Worm (Caenorhabditis elegans) whole organism, early embryonic: ENCODE data around the gene sto-4.

ENCODE experiments used
- B0310.2 ChIP-seq: sonication (generic microtip); optimal IDR thresholded peaks from 2 replicates; lab custom pipeline; 2016; ENCODE audit warnings: mild to moderate bottlenecking, missing genetic modification characterization, missing compliant biosample characterization
- F13C5.2 ChIP-seq: sonication (generic microtip); optimal IDR thresholded peaks from 2 replicates; lab custom pipeline; 2017; ENCODE audit warnings: mild to moderate bottlenecking, missing genetic modification characterization, inconsistent platforms, missing compliant biosample characterization
- aly-1 ChIP-seq: sonication (generic microtip); optimal IDR thresholded peaks from 2 replicates; lab custom pipeline; 2016; ENCODE audit warnings: missing genetic modification characterization, missing compliant biosample characterization
- ama-1 ChIP-seq: fragments of 150-350 bp; optimal IDR thresholded peaks from 2 replicates; lab custom pipeline; 2014
- ceh-13 ChIP-seq: fragments of 200-800 bp; sonication (Bioruptor generic); optimal IDR thresholded peaks from 2 replicates; lab custom pipeline; 2018; ENCODE audit warnings: mild to moderate bottlenecking, missing genetic modification characterization, missing compliant biosample characterization
- ceh-36 ChIP-seq: sonication (generic microtip); optimal IDR thresholded peaks from 2 replicates; lab custom pipeline; 2016; ENCODE audit warnings: missing genetic modification characterization, inconsistent platforms, missing compliant biosample characterization
- ets-7 ChIP-seq: sonication (generic microtip); optimal IDR thresholded peaks from 2 replicates; lab custom pipeline; 2016; ENCODE audit warnings: missing genotype, missing genetic modification characterization, missing compliant biosample characterization
- flt-1 ChIP-seq: fragments of 200-800 bp; sonication (Bioruptor generic); IDR thresholded peaks from 2 replicates; pipeline ENCODE4 v1.3.6; 2022; ENCODE audit warnings: missing genetic modification characterization, missing compliant biosample characterization
- hmbx-1 ChIP-seq: sonication (generic microtip); optimal IDR thresholded peaks from 2 replicates; lab custom pipeline; 2016; ENCODE audit warnings: mild to moderate bottlenecking, missing genetic modification characterization, missing compliant biosample characterization
- hmg-4 ChIP-seq: fragments of 200-800 bp; sonication (Bioruptor generic); optimal IDR thresholded peaks from 2 replicates; lab custom pipeline; 2018; ENCODE audit warnings: mild to moderate bottlenecking, missing genetic modification characterization, missing compliant biosample characterization
- hnd-1 ChIP-seq: sonication (generic microtip); optimal IDR thresholded peaks from 2 replicates; lab custom pipeline; 2016; ENCODE audit warnings: missing genetic modification characterization, missing compliant biosample characterization
- pes-1 ChIP-seq: fragments of 200-800 bp; sonication (Bioruptor generic); IDR thresholded peaks from 2 replicates; pipeline ENCODE4 v1.3.6; 2022; ENCODE audit warnings: missing genetic modification reagents, missing genetic modification characterization, missing compliant biosample characterization
- scrt-1 ChIP-seq: fragments of 200-800 bp; sonication (Bioruptor generic); IDR thresholded peaks from 2 replicates; pipeline ENCODE4 v1.3.6; 2022; ENCODE audit warnings: missing genetic modification characterization, missing compliant biosample characterization
- sea-1 ChIP-seq: fragments of 200-800 bp; sonication (Bioruptor generic); conservative IDR thresholded peaks from 2 replicates; pipeline ENCODE4 v1.3.6; 2022; ENCODE audit warnings: missing genetic modification characterization, missing compliant biosample characterization
- tbx-11 ChIP-seq: fragments of 200-800 bp; sonication (Bioruptor generic); IDR thresholded peaks from 2 replicates; pipeline ENCODE4 v1.3.6; 2022; ENCODE audit warnings: missing genetic modification characterization, missing compliant biosample characterization
- tbx-37 ChIP-seq: fragments of 200-800 bp; sonication (Bioruptor generic); conservative IDR thresholded peaks from 2 replicates; pipeline ENCODE4 v1.3.6; 2022; ENCODE audit warnings: missing genetic modification reagents, missing genetic modification characterization, missing compliant biosample characterization
- tra-4 ChIP-seq: sonication (generic microtip); optimal IDR thresholded peaks from 2 replicates; lab custom pipeline; 2017; ENCODE audit warnings: missing genetic modification characterization, missing compliant biosample characterization

The sto-4 gene

ce11 chrX:11624621-11625020 lies 19.3 kb upstream of the sto-4 start:
- TF ChIP-seq hmbx-1 (no peak), sea-1 (GFP tag; lab: Robert Waterston, UW) (no peak)

DNA sequence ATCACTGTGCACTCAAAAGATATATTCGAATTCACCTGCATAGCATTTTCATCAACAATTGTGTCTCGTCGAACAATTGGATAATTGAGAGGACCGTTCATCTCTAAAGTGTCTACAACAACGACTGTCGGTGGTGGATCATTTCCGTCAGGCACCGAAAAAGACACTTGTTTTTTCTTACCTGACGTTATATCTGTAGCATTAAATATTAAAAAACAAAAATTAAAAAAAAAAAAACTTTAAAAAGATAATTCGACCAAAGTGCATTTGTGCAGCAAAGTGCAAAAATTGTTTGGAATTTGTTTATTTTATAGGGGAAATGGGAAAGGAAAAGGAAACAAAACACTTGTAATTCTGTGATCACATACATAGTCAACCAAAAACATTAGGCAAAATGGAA lies 16.9 kb upstream of the sto-4 start, which contains the start of gene twk-44:
twk-44 (minus strand) TSS at position 101 of the 400 bp plus-strand sequence.
- TF ChIP-seq B0310.2 (tag; lab: Kevin White, UChicago): no peak
- TF ChIP-seq sea-1 (GFP tag; lab: Robert Waterston, UW): no peak

ce11 chrX:11628580-11628979 lies 15.3 kb upstream of the sto-4 start, which contains the start of gene spp-30:
TSS of gene spp-30 (minus strand) at chrX:11628680.
- no peak for TF ChIP-seq hnd-1 (tag; lab: Kevin White, UChicago)
- TF ChIP-seq ceh-36 (tag; lab: Kevin White, UChicago): no peak
- no peak for TF ChIP-seq ceh-13 (GFP tag; lab: Kevin White, UChicago)
- no peak for TF ChIP-seq B0310.2 (tag; lab: Kevin White, UChicago)
- TF ChIP-seq tbx-11 (GFP tag; lab: Robert Waterston, UW): no peak
- TF ChIP-seq tra-4: no peak
- no peak for TF ChIP-seq aly-1
- no peak for TF ChIP-seq F13C5.2 (tag; lab: Kevin White, UChicago)
- no peak for TF ChIP-seq ets-7 (tag; lab: Kevin White, UChicago)
- no peak for TF ChIP-seq tbx-37
- no peak for TF ChIP-seq hmbx-1
- TF ChIP-seq ama-1: no peak
- no peak for TF ChIP-seq pes-1
- TF ChIP-seq hmg-4 (GFP tag; lab: Kevin White, UChicago): no peak
- no peak for TF ChIP-seq flt-1 (GFP tag; lab: Robert Waterston, UW)
- TF ChIP-seq scrt-1 (GFP tag; lab: Robert Waterston, UW): no peak
- no peak for TF ChIP-seq sea-1 (GFP tag; lab: Robert Waterston, UW)

- TF ChIP-seq hnd-1 (tag; lab: Kevin White, UChicago): no peak
- no peak for TF ChIP-seq ceh-13 (GFP tag; lab: Kevin White, UChicago)
- no peak for TF ChIP-seq ceh-36 (tag; lab: Kevin White, UChicago)
- no peak for TF ChIP-seq ets-7 (tag; lab: Kevin White, UChicago)
- no peak for TF ChIP-seq ama-1
- no peak for TF ChIP-seq tbx-37
- no peak for TF ChIP-seq B0310.2 (tag; lab: Kevin White, UChicago)
- TF ChIP-seq scrt-1 (GFP tag; lab: Robert Waterston, UW): no peak
- no peak for TF ChIP-seq hmg-4 (GFP tag; lab: Kevin White, UChicago)
Observed at ce11 chrX:11630499-11630898, 13.4 kb upstream of the sto-4 start.

DNA sequence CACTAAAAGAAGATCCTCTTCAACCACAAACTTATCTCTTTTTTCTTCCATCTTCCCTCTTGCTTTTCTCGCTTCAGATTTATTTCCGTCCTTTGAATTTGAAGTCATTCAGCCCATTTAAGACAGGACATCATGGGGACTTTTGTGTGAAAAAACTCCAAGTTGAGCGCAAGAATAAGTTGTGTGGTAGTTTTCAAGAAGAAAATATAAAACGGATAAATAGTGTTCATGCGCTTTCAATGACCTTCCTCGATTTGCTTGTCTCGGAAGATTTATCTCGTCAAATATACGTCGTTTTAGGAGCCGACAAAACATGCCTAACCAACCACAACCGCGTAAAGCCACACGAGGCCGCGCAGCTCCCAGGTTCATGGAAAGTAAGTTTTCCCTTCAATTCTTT lies 11.8 kb upstream of the sto-4 start, which contains the start of gene sto-6:
sto-6 (plus strand) TSS at position 301 of the 400 bp plus-strand sequence.
- TF ChIP-seq hmg-4 (GFP tag; lab: Kevin White, UChicago) (no peak), F13C5.2 (tag; lab: Kevin White, UChicago) (no peak), aly-1 (no peak), hmbx-1 (no peak), scrt-1 (GFP tag; lab: Robert Waterston, UW) (no peak), ama-1 (no peak), ceh-36 (tag; lab: Kevin White, UChicago) (no peak), hnd-1 (tag; lab: Kevin White, UChicago) (no peak), tra-4 (no peak), B0310.2 (tag; lab: Kevin White, UChicago) (no peak), pes-1 (no peak), ceh-13 (GFP tag; lab: Kevin White, UChicago) (no peak), sea-1 (GFP tag; lab: Robert Waterston, UW) (no peak), tbx-37 (no peak)

DNA sequence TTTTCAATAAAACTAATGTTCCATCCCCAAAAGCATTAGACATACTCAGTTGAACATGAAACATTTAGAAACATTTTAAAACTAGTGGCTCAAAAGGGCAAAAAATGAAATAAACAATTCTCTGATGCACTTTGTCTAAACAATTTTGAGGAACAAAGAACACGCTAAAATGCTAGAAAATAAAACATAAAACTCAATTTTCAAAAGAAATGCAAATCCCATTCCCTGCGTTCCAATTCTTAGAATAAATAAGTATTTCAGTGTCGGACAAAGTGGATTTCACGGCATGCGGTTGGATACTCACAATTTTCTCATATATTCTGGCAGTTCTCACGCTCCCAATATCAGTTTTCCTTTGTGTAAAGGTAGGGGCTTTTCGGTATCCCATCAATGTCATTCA lies 10.6 kb upstream of the sto-4 start:
- no peak for TF ChIP-seq F13C5.2 (tag; lab: Kevin White, UChicago)

DNA sequence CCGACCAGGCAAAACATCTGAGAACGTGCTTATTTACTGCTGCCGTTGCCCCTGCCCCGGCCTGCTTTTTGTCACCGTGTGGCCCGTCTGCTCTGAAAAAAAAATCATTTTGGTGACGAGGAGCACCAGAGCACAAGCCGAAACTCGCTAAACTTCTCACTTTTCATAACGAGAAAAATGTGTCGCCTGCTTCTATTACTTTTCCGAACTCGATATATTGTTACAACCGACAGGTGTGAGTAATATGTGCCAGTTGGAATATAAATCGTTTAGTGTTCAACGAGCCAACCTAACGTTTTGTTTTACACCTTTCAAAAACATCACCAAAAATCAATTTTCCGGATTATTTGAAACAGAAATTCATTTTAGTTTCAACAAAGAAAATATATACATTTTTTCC lies 6.2 kb upstream of the sto-4 start:
- TF ChIP-seq ets-7 (tag; lab: Kevin White, UChicago): no peak
- TF ChIP-seq tbx-11 (GFP tag; lab: Robert Waterston, UW): no peak
- TF ChIP-seq hnd-1 (tag; lab: Kevin White, UChicago): no peak
- no peak for TF ChIP-seq hmbx-1
- no peak for TF ChIP-seq ceh-36 (tag; lab: Kevin White, UChicago)
- no peak for TF ChIP-seq hmg-4 (GFP tag; lab: Kevin White, UChicago)

ce11 chrX:11638987-11639386 lies 4.9 kb upstream of the sto-4 start:
- TF ChIP-seq B0310.2 (tag; lab: Kevin White, UChicago) (no peak), scrt-1 (GFP tag; lab: Robert Waterston, UW) (no peak), flt-1 (GFP tag; lab: Robert Waterston, UW) (no peak), tbx-11 (GFP tag; lab: Robert Waterston, UW) (no peak), ceh-13 (GFP tag; lab: Kevin White, UChicago) (no peak), ceh-36 (tag; lab: Kevin White, UChicago) (no peak), pes-1 (no peak), F13C5.2 (tag; lab: Kevin White, UChicago) (no peak), tra-4 (no peak), ama-1 (no peak), hmg-4 (GFP tag; lab: Kevin White, UChicago) (no peak), hmbx-1 (no peak), sea-1 (GFP tag; lab: Robert Waterston, UW) (no peak), hnd-1 (tag; lab: Kevin White, UChicago) (no peak), ets-7 (tag; lab: Kevin White, UChicago) (no peak), aly-1 (no peak), tbx-37 (no peak)
